Fruit fly (Drosophila melanogaster): ENCODE results near the gene Btk.

dm6 chr2L:8307817-8308551 is 7.1 kb upstream of the Btk start, which contains the start of the genes Ostgamma and Mettl14:
- TF ChIP-seq CG17806 (tag; optimal IDR thresholded peaks at IDR 0.05) (no peak), Ets98B (GFP tag; IDR thresholded peaks at IDR 0.05) (no peak), gl (tag; optimal IDR thresholded peaks at IDR 0.05) (no peak), Snoo (tag; optimal IDR thresholded peaks at IDR 0.05) (no peak), CG13204 (GFP tag; optimal IDR thresholded peaks at IDR 0.05) (no peak), CG15710 (tag; optimal IDR thresholded peaks at IDR 0.05) (no peak), CG8159 (tag; optimal IDR thresholded peaks at IDR 0.05) (no peak), rn (GFP tag; IDR thresholded peaks at IDR 0.05) (no peak), CG14655 (GFP tag; optimal IDR thresholded peaks at IDR 0.05) (no peak), CG4496 (GFP tag; IDR thresholded peaks at IDR 0.05) (no peak), CG12605 (GFP tag; IDR thresholded peaks at IDR 0.05) (no peak), CG32121 (GFP tag; IDR thresholded peaks at IDR 0.05) (no peak), fd96Ca (GFP tag; IDR thresholded peaks at IDR 0.05) (no peak)

Data from whole organism, pupa.